Fruit fly (Drosophila melanogaster) whole organism, wandering third instar larva: ENCODE measurements around the gene Traf6.
A peak's percentile ranks its signal among the peaks of the same experiment; 100 is the strongest.

Experiments used
- Abd-B ChIP-seq: fragments of >200 bp; optimal IDR thresholded peaks from 2 replicates; lab custom pipeline; 2017; ENCODE audit warnings: missing biosample characterization, missing genetic modification characterization
- CG9705 ChIP-seq: fragments of 200-800 bp; sonication (Bioruptor generic); optimal IDR thresholded peaks from 2 replicates; lab custom pipeline; 2018; ENCODE audit warnings: missing biosample characterization, mild to moderate bottlenecking, missing genetic modification characterization
- CrebA ChIP-seq: fragments of 200-800 bp; sonication (Bioruptor generic); optimal IDR thresholded peaks from 2 replicates; lab custom pipeline; 2016; ENCODE audit warnings: missing biosample characterization, mild to moderate bottlenecking, missing genetic modification characterization, borderline replicate concordance
- Dfd ChIP-seq: fragments of >200 bp; optimal IDR thresholded peaks from 2 replicates; lab custom pipeline; 2017; ENCODE audit warnings: missing biosample characterization, missing genetic modification characterization
- Dif ChIP-seq: fragments of 200-275, 200-300 bp; sonication (Bioruptor generic); optimal IDR thresholded peaks from 2 replicates; lab custom pipeline; 2018; ENCODE audit warnings: missing biosample characterization, missing genetic modification characterization; ENCODE audit not compliant: partially characterized antibody
- GATAd ChIP-seq: sonication (Bioruptor generic); optimal IDR thresholded peaks from 2 replicates; lab custom pipeline; 2016; ENCODE audit warnings: missing biosample characterization, missing genetic modification characterization
- HLH106 ChIP-seq: fragments of 200-800 bp; optimal IDR thresholded peaks from 3 replicates; lab custom pipeline; 2019; ENCODE audit warnings: missing biosample characterization, mild to moderate bottlenecking, missing genetic modification characterization, moderate library complexity
- Hnf4 ChIP-seq: fragments of 200-800 bp; sonication (Bioruptor generic); optimal IDR thresholded peaks from 2 replicates; lab custom pipeline; 2016; ENCODE audit warnings: missing biosample characterization, mild to moderate bottlenecking, missing genetic modification characterization
- Hr78 ChIP-seq: fragments of >200 bp; optimal IDR thresholded peaks from 2 replicates; lab custom pipeline; 2017; ENCODE audit warnings: missing biosample characterization, missing genetic modification characterization
- Mio ChIP-seq: sonication (Bioruptor generic); optimal IDR thresholded peaks from 2 replicates; lab custom pipeline; 2016; ENCODE audit warnings: missing biosample characterization, missing genetic modification characterization
- Myc ChIP-seq: fragments of >200 bp; optimal IDR thresholded peaks from 2 replicates; lab custom pipeline; 2017
- N ChIP-seq: fragments of >200 bp; optimal IDR thresholded peaks from 2 replicates; lab custom pipeline; 2018; ENCODE audit warnings: missing biosample characterization, missing external identifiers, missing genetic modification characterization
- OdsH ChIP-seq: fragments of 200-800 bp; sonication (Bioruptor generic); optimal IDR thresholded peaks from 2 replicates; lab custom pipeline; 2016; ENCODE audit warnings: missing biosample characterization, mild to moderate bottlenecking, missing genetic modification characterization
- Rel ChIP-seq, 2 experiments: fragments of 200-800 bp; sonication (Bioruptor generic) in 1 of 2; optimal IDR thresholded peaks; 2 replicates in 1 of 2; 3 replicates in 1 of 2; lab custom pipeline; 2016 to 2019; ENCODE audit warnings: mild to moderate bottlenecking in 2 of 2, missing biosample characterization in 2 of 2, missing genetic modification characterization in 2 of 2, moderate library complexity in 1 of 2
- Sp1 ChIP-seq: fragments of 200-800 bp; sonication (Bioruptor generic); optimal IDR thresholded peaks from 3 replicates; lab custom pipeline; 2019; ENCODE audit warnings: missing biosample characterization, mild to moderate bottlenecking, missing genetic modification characterization, moderate library complexity
- Vsx2 ChIP-seq: fragments of 200-300, 225-300 bp; sonication (Bioruptor generic); optimal IDR thresholded peaks from 2 replicates; lab custom pipeline; 2018; ENCODE audit warnings: missing biosample characterization, missing genetic modification characterization; ENCODE audit not compliant: partially characterized antibody
- br ChIP-seq: fragments of 200-800 bp; sonication (Bioruptor generic); optimal IDR thresholded peaks from 2 replicates; lab custom pipeline; 2016; ENCODE audit warnings: missing biosample characterization, missing genetic modification characterization
- brk ChIP-seq: fragments of 200-800 bp; sonication (Bioruptor generic); optimal IDR thresholded peaks from 2 replicates; lab custom pipeline; 2016; ENCODE audit warnings: missing biosample characterization, mild to moderate bottlenecking, missing genetic modification characterization
- dl ChIP-seq, 2 experiments: fragments of 175-275, 200-275 bp in 1 of 2; fragments of 200-275 bp in 1 of 2; sonication (Bioruptor generic); optimal IDR thresholded peaks; lab custom pipeline; 2018; ENCODE audit warnings: mild to moderate bottlenecking in 2 of 2, missing biosample characterization in 2 of 2, missing genetic modification characterization in 2 of 2, moderate library complexity in 2 of 2; ENCODE audit not compliant: partially characterized antibody in 2 of 2, insufficient read depth in 1 of 2
- dmrt93B ChIP-seq: fragments of 200-800 bp; sonication (Bioruptor generic); optimal IDR thresholded peaks from 2 replicates; lab custom pipeline; 2018; ENCODE audit warnings: missing biosample characterization, mild to moderate bottlenecking, missing genetic modification characterization
- ey ChIP-seq: fragments of 200-800 bp; sonication (Bioruptor generic); optimal IDR thresholded peaks from 2 replicates; lab custom pipeline; 2016; ENCODE audit warnings: missing biosample characterization, missing genetic modification characterization
- fru ChIP-seq: fragments of 200-800 bp; sonication (Bioruptor generic); optimal IDR thresholded peaks from 3 replicates; lab custom pipeline; 2016; ENCODE audit warnings: missing biosample characterization, mild to moderate bottlenecking, missing genetic modification characterization
- h ChIP-seq: fragments of 200-800 bp; sonication (Bioruptor generic); optimal IDR thresholded peaks from 3 replicates; lab custom pipeline; 2016; ENCODE audit warnings: missing biosample characterization, mild to moderate bottlenecking, missing genetic modification characterization
- jim ChIP-seq: fragments of 175-275, 200-325 bp; sonication (Bioruptor generic); optimal IDR thresholded peaks from 2 replicates; lab custom pipeline; 2016; ENCODE audit warnings: missing biosample characterization, mild to moderate bottlenecking, missing genetic modification characterization
- pan ChIP-seq: fragments of >200 bp; optimal IDR thresholded peaks from 2 replicates; lab custom pipeline; 2017
- psq ChIP-seq: fragments of 200-800 bp; sonication (Bioruptor generic); optimal IDR thresholded peaks from 3 replicates; lab custom pipeline; 2017; ENCODE audit warnings: missing biosample characterization, mild to moderate bottlenecking, missing genetic modification characterization, moderate library complexity
- rgr ChIP-seq: fragments of 200-800 bp; sonication (Bioruptor generic); optimal IDR thresholded peaks from 3 replicates; lab custom pipeline; 2016; ENCODE audit warnings: missing biosample characterization, mild to moderate bottlenecking, missing genetic modification characterization
- sage ChIP-seq: fragments of 200-800 bp; sonication (Bioruptor generic); optimal IDR thresholded peaks from 2 replicates; lab custom pipeline; 2016; ENCODE audit warnings: missing biosample characterization, mild to moderate bottlenecking, missing genetic modification characterization
- sv ChIP-seq: fragments of 200-800 bp; sonication (Bioruptor generic); optimal IDR thresholded peaks from 3 replicates; lab custom pipeline; 2016; ENCODE audit warnings: missing biosample characterization, missing genetic modification characterization
- tai ChIP-seq: sonication (Bioruptor generic); optimal IDR thresholded peaks from 2 replicates; lab custom pipeline; 2016; ENCODE audit warnings: missing biosample characterization, missing genetic modification characterization
- usp ChIP-seq: fragments of >200 bp; optimal IDR thresholded peaks from 2 replicates; lab custom pipeline; 2017; ENCODE audit warnings: missing biosample characterization, missing genetic modification characterization
- woc ChIP-seq: sonication (Bioruptor generic); optimal IDR thresholded peaks from 2 replicates; lab custom pipeline; 2016; ENCODE audit warnings: missing biosample characterization, mild to moderate bottlenecking, missing genetic modification characterization

Traf6 gene

dm6 chrX:8122834-8123233 is 34.4 kb downstream of the Traf6 start:
- TF ChIP-seq Hnf4 (GFP tag; lab: Kevin White, UChicago) (no peak), Dfd (no peak), ey (GFP tag; lab: Kevin White, UChicago) (no peak), N (GFP tag; lab: Kevin White, UChicago) (no peak), CG9705 (GFP tag; lab: Kevin White, UChicago) (no peak), pan (lab: Kevin White, UChicago) (no peak)

dm6 chrX:8120939-8121338 is 36.2 kb downstream of the Traf6 start, which contains the start of gene CG2260:
TSS of gene CG2260 (minus strand) at chrX:8121147.
- no peak for TF ChIP-seq OdsH (GFP tag; lab: Kevin White, UChicago)
- no peak for TF ChIP-seq CrebA (GFP tag; lab: Kevin White, UChicago)

- TF ChIP-seq CrebA (GFP tag; lab: Kevin White, UChicago) (no peak), HLH106 (no peak), Dif (no peak), sv (GFP tag; lab: Kevin White, UChicago) (no peak), tai (GFP tag; lab: Kevin White, UChicago) (no peak), ey (GFP tag; lab: Kevin White, UChicago) (no peak), usp (no peak), dmrt93B (GFP tag; lab: Kevin White, UChicago) (no peak)
Measured at dm6 chrX:8116813-8117212, 40.4 kb downstream of the Traf6 start, which contains the start of gene CG1575. TSS of gene CG1575 (plus strand) at chrX:8117012.

dm6 chrX:8115717-8116311 is 41.4 kb downstream of the Traf6 start, which contains the start of gene Gclc:
TSS of gene Gclc (minus strand) at chrX:8116147.
- TF ChIP-seq ey (GFP tag; lab: Kevin White, UChicago) (peak; percentile 3), Myc (lab: Kevin White, UChicago) (peak; percentile 48), Rel (GFP tag; optimal IDR thresholded peaks at IDR 0.05; lab: Kevin White, UChicago) (no peak), Rel (tag; optimal IDR thresholded peaks at IDR 0.05; lab: Kevin White, UChicago) (peak; percentile 83), Vsx2 (GFP tag; lab: Kevin White, UChicago) (no peak), Hr78 (GFP tag; lab: Kevin White, UChicago) (no peak), rgr (GFP tag; lab: Kevin White, UChicago) (peak; percentile 11)

- TF ChIP-seq HLH106, result no peak
- no peak for TF ChIP-seq Mio
- TF ChIP-seq jim, result no peak
- no peak for TF ChIP-seq Abd-B (GFP tag; lab: Kevin White, UChicago)
- TF ChIP-seq brk (GFP tag; lab: Kevin White, UChicago), result no peak
- no peak for TF ChIP-seq fru (GFP tag; lab: Kevin White, UChicago)
- no peak for TF ChIP-seq Hr78 (GFP tag; lab: Kevin White, UChicago)
- TF ChIP-seq rgr (GFP tag; lab: Kevin White, UChicago), result no peak
Measured at dm6 chrX:8115343-8115676, 41.9 kb downstream of the Traf6 start.

dm6 chrX:8114476-8115342 is 42.5 kb downstream of the Traf6 start:
- TF ChIP-seq h (peak; percentile 20), psq (GFP tag; lab: Kevin White, UChicago) (peak; percentile 7), dl (GFP tag; optimal IDR thresholded peaks at IDR 0.05; lab: Kevin White, UChicago; ENCODE audit: insufficient read depth in 1 of 2, partially characterized antibody in 2 of 2) (no peak), Myc (lab: Kevin White, UChicago) (no peak), sage (GFP tag; lab: Kevin White, UChicago) (no peak), Hnf4 (GFP tag; lab: Kevin White, UChicago) (peak; percentile 26), Dfd (no peak), rgr (GFP tag; lab: Kevin White, UChicago) (peak; percentile 37), CrebA (GFP tag; lab: Kevin White, UChicago) (no peak), Sp1 (GFP tag; lab: Kevin White, UChicago) (peak; percentile 19), HLH106 (peak; percentile 29), tai (GFP tag; lab: Kevin White, UChicago) (no peak), fru (GFP tag; lab: Kevin White, UChicago) (no peak), br (GFP tag; lab: Kevin White, UChicago) (peak; percentile 31), GATAd (GFP tag; lab: Kevin White, UChicago) (no peak), sv (GFP tag; lab: Kevin White, UChicago) (peak; percentile 3), woc (GFP tag; lab: Kevin White, UChicago) (peak; percentile 25), Rel (GFP tag; optimal IDR thresholded peaks at IDR 0.05; lab: Kevin White, UChicago) (no peak), Rel (tag; optimal IDR thresholded peaks at IDR 0.05; lab: Kevin White, UChicago) (no peak)
